Worm (Caenorhabditis elegans): ENCODE data around the gene C29F5.8.

C29F5.8 gene

ce11 chrII:6344513-6344912 lies 38.3 kb downstream of the C29F5.8 start:
- TF ChIP-seq daf-16 (GFP tag; optimal IDR thresholded peaks at IDR 0.05) (no peak), daf-16 (tag; optimal IDR thresholded peaks at IDR 0.05) (peak; percentile 98), gei-8 (GFP tag; optimal IDR thresholded peaks at IDR 0.05) (no peak), nhr-237 (tag; optimal IDR thresholded peaks at IDR 0.05) (no peak), ceh-82 (tag; optimal IDR thresholded peaks at IDR 0.05) (no peak)

DNA sequence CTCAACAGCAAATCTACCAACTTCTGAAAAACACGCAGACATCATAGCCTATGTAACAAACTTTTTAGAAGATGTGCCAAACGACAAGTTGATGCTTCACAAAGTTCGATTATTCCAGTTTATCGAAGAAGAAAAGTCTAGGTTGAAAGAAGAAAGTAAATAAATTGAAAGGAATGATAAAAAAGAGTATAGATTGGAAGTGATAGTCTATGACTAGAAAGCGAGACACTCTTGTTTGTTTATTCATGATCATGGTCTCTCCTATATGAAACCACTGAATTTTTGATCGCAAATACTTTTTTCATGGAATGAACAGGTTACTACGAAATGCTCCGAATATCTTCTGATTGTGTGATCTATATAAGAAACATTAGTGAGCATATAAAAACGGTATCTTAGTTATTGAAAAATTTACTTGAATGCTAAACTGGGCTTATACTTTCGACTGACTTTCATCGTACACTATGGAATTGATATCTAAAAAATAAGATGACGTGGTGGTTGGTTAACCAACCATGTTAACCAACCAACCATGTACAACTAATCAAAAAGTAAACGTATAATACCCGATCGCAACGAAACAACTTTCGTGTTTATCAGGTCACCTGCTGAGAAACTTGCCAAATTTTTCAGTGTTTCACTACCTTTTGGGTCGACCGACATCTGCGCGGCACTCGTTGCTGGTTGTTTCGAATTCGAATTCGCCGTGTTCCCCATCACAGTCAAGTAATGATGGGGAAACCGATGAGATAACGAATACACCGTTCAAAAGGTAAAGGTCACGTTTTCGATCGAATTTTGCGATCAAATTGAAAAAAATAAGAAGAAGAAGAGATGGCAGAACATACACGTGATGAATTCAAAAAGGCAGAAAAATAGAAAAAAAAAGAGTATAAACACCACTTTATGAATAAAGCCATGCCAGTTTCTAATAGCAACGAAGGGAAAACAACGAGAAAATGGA lies 39.3 kb downstream of the C29F5.8 start, which contains the start of gene C32D5.8:
TSS of gene C32D5.8 (minus strand) at position 770 of the 964 bp plus-strand sequence.
- TF ChIP-seq arid-1 (GFP tag; conservative IDR thresholded peaks at IDR 0.05) = no peak
- TF ChIP-seq ceh-20 (GFP tag; IDR thresholded peaks at IDR 0.05) = no peak
- no peak for TF ChIP-seq T26A8.4 (GFP tag; IDR thresholded peaks at IDR 0.05)
- TF ChIP-seq lir-3 (tag; optimal IDR thresholded peaks at IDR 0.05) = no peak
- TF ChIP-seq nhr-48 (tag; optimal IDR thresholded peaks at IDR 0.05) = no peak
- TF ChIP-seq ZK337.2 (GFP tag; IDR thresholded peaks at IDR 0.05) = no peak
- TF ChIP-seq nhr-10 (tag; optimal IDR thresholded peaks at IDR 0.05) = no peak
- no peak for TF ChIP-seq tag-97 (GFP tag; IDR thresholded peaks at IDR 0.05)
- no peak for TF ChIP-seq zfp-3 (GFP tag; conservative IDR thresholded peaks at IDR 0.05)
- TF ChIP-seq nhr-25 (tag; optimal IDR thresholded peaks at IDR 0.05; ENCODE audit: borderline replicate concordance, insufficient read depth) = no peak
- TF ChIP-seq ctbp-1 (GFP tag; IDR thresholded peaks at IDR 0.05) = no peak
- TF ChIP-seq lin-38 (GFP tag; IDR thresholded peaks at IDR 0.05) = no peak
- no peak for TF ChIP-seq mxl-2 (GFP tag; conservative IDR thresholded peaks at IDR 0.05)
- no peak for TF ChIP-seq cey-2 (tag; optimal IDR thresholded peaks at IDR 0.05; ENCODE audit: borderline replicate concordance, insufficient read depth)
- TF ChIP-seq nhr-28 (tag; optimal IDR thresholded peaks at IDR 0.05) = peak; percentile 11
- no peak for TF ChIP-seq hif-1 (tag; optimal IDR thresholded peaks at IDR 0.05)
- no peak for TF ChIP-seq jun-1 (tag; optimal IDR thresholded peaks at IDR 0.05)
- peak; percentile 75 for TF ChIP-seq hlh-30 (tag; optimal IDR thresholded peaks at IDR 0.05; ENCODE audit: insufficient read depth)
- peak; percentile 48 for TF ChIP-seq ama-1 (optimal IDR thresholded peaks at IDR 0.05)
- TF ChIP-seq F49E8.2 (tag; optimal IDR thresholded peaks at IDR 0.05; ENCODE audit: borderline replicate concordance) = no peak
- TF ChIP-seq snpc-1.2 (GFP tag; IDR thresholded peaks at IDR 0.05) = 0 out of 2 replicates have a peak, but pooled peaks have one; percentile 27
- peak; percentile 44 for TF ChIP-seq madf-9 (GFP tag; conservative IDR thresholded peaks at IDR 0.05)
- TF ChIP-seq lim-7 (GFP tag; IDR thresholded peaks at IDR 0.05) = no peak
- TF ChIP-seq set-16 (GFP tag; IDR thresholded peaks at IDR 0.05) = no peak
- no peak for TF ChIP-seq nhr-11 (tag; optimal IDR thresholded peaks at IDR 0.05)
- TF ChIP-seq egl-43 (GFP tag; IDR thresholded peaks at IDR 0.05) = no peak
- no peak for TF ChIP-seq dpl-1 (GFP tag; optimal IDR thresholded peaks at IDR 0.05)
- no peak for TF ChIP-seq nhr-41 (GFP tag; IDR thresholded peaks at IDR 0.05)
- TF ChIP-seq nhr-77 (tag; optimal IDR thresholded peaks at IDR 0.05) = no peak
- TF ChIP-seq zip-11 (GFP tag; IDR thresholded peaks at IDR 0.05) = no peak
- no peak for TF ChIP-seq lin-1 (GFP tag; IDR thresholded peaks at IDR 0.05)
- no peak for TF ChIP-seq unc-130 (GFP tag; optimal IDR thresholded peaks at IDR 0.05)
- TF ChIP-seq nhr-111 (GFP tag; optimal IDR thresholded peaks at IDR 0.05) = no peak
- TF ChIP-seq hlh-11 (tag; optimal IDR thresholded peaks at IDR 0.05) = peak; percentile 37
- no peak for TF ChIP-seq saeg-2 (GFP tag; IDR thresholded peaks at IDR 0.05)
- no peak for TF ChIP-seq Y75B8A.6 (GFP tag; IDR thresholded peaks at IDR 0.05)
- no peak for TF ChIP-seq D1046.2 (GFP tag; IDR thresholded peaks at IDR 0.05)
- peak; percentile 38 for TF ChIP-seq mxl-3 (GFP tag; optimal IDR thresholded peaks at IDR 0.05)
- TF ChIP-seq attf-4 (tag; optimal IDR thresholded peaks at IDR 0.05) = no peak
- peak in 1 of 2 experiments; percentile 66 for TF ChIP-seq mdl-1 (tag; optimal IDR thresholded peaks at IDR 0.05)
- TF ChIP-seq dmd-6 (GFP tag; IDR thresholded peaks at IDR 0.05) = no peak
- no peak for TF ChIP-seq F44E2.7 (GFP tag; IDR thresholded peaks at IDR 0.05)

Measured in whole organism, L4 larva.